Fruit fly (Drosophila melanogaster) whole organism, embryonic: ENCODE data around the gene Trf5.

Experiments used
- Adf1 ChIP-seq: fragments of 200-800 bp; sonication (Bioruptor generic); IDR thresholded peaks from 2 replicates; pipeline ENCODE4 v1.3.6; 2022; ENCODE audit warnings: missing biosample characterization, missing genetic modification characterization
- B-H2 ChIP-seq: fragments of 200-800 bp; sonication (Bioruptor generic); optimal IDR thresholded peaks from 2 replicates; lab custom pipeline; 2018; ENCODE audit warnings: missing biosample characterization, mild to moderate bottlenecking, missing genetic modification characterization
- Bdp1 ChIP-seq: fragments of 200-800 bp; sonication (Bioruptor generic); optimal IDR thresholded peaks from 3 replicates; lab custom pipeline; 2016; ENCODE audit warnings: missing biosample characterization, missing genetic modification characterization
- BtbVII ChIP-seq: fragments of 200-800 bp; sonication (Bioruptor generic); optimal IDR thresholded peaks from 3 replicates; lab custom pipeline; 2017; ENCODE audit warnings: missing biosample characterization, mild to moderate bottlenecking, missing genetic modification characterization
- CG10321 ChIP-seq: fragments of 200-800 bp; sonication (Bioruptor generic); IDR thresholded peaks from 2 replicates; pipeline ENCODE4 v1.3.6; 2022; ENCODE audit warnings: missing biosample characterization, missing genetic modification characterization
- CG11247 ChIP-seq: fragments of 200-800 bp; sonication (Bioruptor generic); IDR thresholded peaks from 2 replicates; pipeline ENCODE4 v1.3.6; 2022; ENCODE audit warnings: missing biosample characterization, missing genetic modification characterization
- CG14965 ChIP-seq: fragments of 200-800 bp; sonication (Bioruptor generic); optimal IDR thresholded peaks from 2 replicates; lab custom pipeline; 2016; ENCODE audit warnings: missing biosample characterization, missing genetic modification characterization, borderline replicate concordance
- CG15011 ChIP-seq: fragments of 200-800 bp; sonication (Bioruptor generic); optimal IDR thresholded peaks from 3 replicates; lab custom pipeline; 2018; ENCODE audit warnings: missing biosample characterization, mild to moderate bottlenecking, missing genetic modification characterization
- CG1602 ChIP-seq: fragments of 200-800 bp; sonication (Bioruptor generic); optimal IDR thresholded peaks from 3 replicates; lab custom pipeline; 2016; ENCODE audit warnings: missing biosample characterization, missing genetic modification characterization
- CG18764 ChIP-seq: fragments of 200-800 bp; sonication (Bioruptor generic); optimal IDR thresholded peaks from 3 replicates; lab custom pipeline; 2016; ENCODE audit warnings: missing biosample characterization, missing genetic modification characterization
- CG2199 ChIP-seq: fragments of 200-800 bp; sonication (Bioruptor generic); IDR thresholded peaks from 3 replicates; pipeline ENCODE4 v1.3.6; 2022; ENCODE audit warnings: missing biosample characterization, missing genetic modification characterization
- CG2889 ChIP-seq: fragments of 200-800 bp; sonication (Bioruptor generic); IDR thresholded peaks from 3 replicates; pipeline ENCODE4 v1.3.6; 2022; ENCODE audit warnings: missing biosample characterization, missing genetic modification characterization
- CG30431 ChIP-seq: fragments of 200-800 bp; sonication (Bioruptor generic); optimal IDR thresholded peaks from 2 replicates; lab custom pipeline; 2017; ENCODE audit warnings: missing biosample characterization, missing genetic modification characterization
- CG31224 ChIP-seq: fragments of 200-800 bp; sonication (Bioruptor generic); IDR thresholded peaks from 2 replicates; pipeline ENCODE4 v1.3.6; 2022; ENCODE audit warnings: missing biosample characterization, missing genetic modification characterization
- CG31441 ChIP-seq: fragments of 200-800 bp; sonication (Bioruptor generic); IDR thresholded peaks from 2 replicates; pipeline ENCODE4 v1.3.6; 2022; ENCODE audit warnings: missing biosample characterization, missing genetic modification characterization
- CG3995 ChIP-seq: fragments of 200-800 bp; sonication (Bioruptor generic); optimal IDR thresholded peaks from 3 replicates; lab custom pipeline; 2016; ENCODE audit warnings: missing biosample characterization, missing genetic modification characterization
- CG7556 ChIP-seq: fragments of 200-800 bp; sonication (Bioruptor generic); optimal IDR thresholded peaks from 2 replicates; lab custom pipeline; 2017; ENCODE audit warnings: missing biosample characterization, mild to moderate bottlenecking, missing genetic modification characterization
- CG8089 ChIP-seq: fragments of 200-800 bp; sonication (Bioruptor generic); optimal IDR thresholded peaks from 3 replicates; lab custom pipeline; 2016; ENCODE audit warnings: missing biosample characterization, missing genetic modification characterization
- CG9609 ChIP-seq: fragments of 200-800 bp; sonication (Bioruptor generic); optimal IDR thresholded peaks from 3 replicates; lab custom pipeline; 2016; ENCODE audit warnings: missing biosample characterization, missing genetic modification characterization
- CG9932 ChIP-seq: fragments of 200-800 bp; sonication (Bioruptor generic); IDR thresholded peaks from 2 replicates; pipeline ENCODE4 v1.3.6; 2022; ENCODE audit warnings: missing biosample characterization, missing genetic modification characterization
- D ChIP-seq, 2 experiments: fragments of 200-800 bp in 1 of 2; fragments of >200 bp in 1 of 2; sonication (Bioruptor generic) in 1 of 2; optimal IDR thresholded peaks; 2 replicates in 1 of 2; 3 replicates in 1 of 2; lab custom pipeline; 2017; ENCODE audit warnings: mild to moderate bottlenecking in 1 of 2, missing biosample characterization in 1 of 2, missing genetic modification characterization in 1 of 2, missing genetic modification reagents in 1 of 2
- Dek ChIP-seq: fragments of 200-800 bp; sonication (Bioruptor generic); optimal IDR thresholded peaks from 3 replicates; lab custom pipeline; 2019; ENCODE audit warnings: missing biosample characterization, mild to moderate bottlenecking, missing genetic modification characterization, moderate library complexity
- Gug ChIP-seq: fragments of 200-800 bp; sonication (Bioruptor generic); IDR thresholded peaks from 4 replicates; pipeline ENCODE4 v1.3.6; 2022; ENCODE audit warnings: missing biosample characterization, missing genetic modification characterization
- H15 ChIP-seq: fragments of 200-800 bp; sonication (Bioruptor generic); IDR thresholded peaks from 3 replicates; pipeline ENCODE4 v1.3.6; 2022; ENCODE audit warnings: missing biosample characterization, missing genetic modification characterization
- HLHmδ ChIP-seq: fragments of 200-800 bp; sonication (Bioruptor generic); optimal IDR thresholded peaks from 2 replicates; lab custom pipeline; 2018; ENCODE audit warnings: missing biosample characterization, mild to moderate bottlenecking, missing genetic modification characterization, moderate library complexity
- Mad ChIP-seq: fragments of 200-800 bp; sonication (Bioruptor generic); optimal IDR thresholded peaks from 2 replicates; lab custom pipeline; 2016; ENCODE audit warnings: missing biosample characterization, missing genetic modification characterization
- Neu2 ChIP-seq: fragments of 200-800 bp; sonication (Bioruptor generic); optimal IDR thresholded peaks from 3 replicates; lab custom pipeline; 2016; ENCODE audit warnings: missing biosample characterization, missing genetic modification characterization, borderline replicate concordance
- Ptx1 ChIP-seq: fragments of 200-800 bp; sonication (Bioruptor generic); IDR thresholded peaks from 2 replicates; pipeline ENCODE4 v1.3.6; 2022; ENCODE audit warnings: missing biosample characterization, missing genetic modification characterization
- Side ChIP-seq: fragments of 200-800 bp; sonication (Bioruptor generic); optimal IDR thresholded peaks from 2 replicates; lab custom pipeline; 2016; ENCODE audit warnings: missing biosample characterization, missing genetic modification characterization
- TFAM ChIP-seq: fragments of 200-800 bp; sonication (Bioruptor generic); optimal IDR thresholded peaks from 2 replicates; lab custom pipeline; 2017; ENCODE audit warnings: missing biosample characterization, missing genetic modification characterization, inconsistent platforms
- Tbp ChIP-seq: fragments of >200 bp; optimal IDR thresholded peaks from 2 replicates; lab custom pipeline; 2018; ENCODE audit warnings: missing biosample characterization, missing genetic modification characterization
- al ChIP-seq: fragments of 200-800 bp; sonication (Bioruptor generic); IDR thresholded peaks from 2 replicates; pipeline ENCODE4 v1.3.6; 2022; ENCODE audit warnings: missing biosample characterization, missing genetic modification characterization
- bab2 ChIP-seq: fragments of 200-800 bp; sonication (Bioruptor generic); optimal IDR thresholded peaks from 2 replicates; lab custom pipeline; 2016; ENCODE audit warnings: missing biosample characterization, missing genetic modification characterization
- da ChIP-seq: fragments of 200-800 bp; sonication (Bioruptor generic); optimal IDR thresholded peaks from 2 replicates; lab custom pipeline; 2016; ENCODE audit warnings: missing biosample characterization, missing genetic modification characterization
- dan ChIP-seq: fragments of 200-800 bp; sonication (Bioruptor generic); IDR thresholded peaks from 2 replicates; pipeline ENCODE4 v1.3.6; 2022; ENCODE audit warnings: missing biosample characterization, missing genetic modification characterization
- dimm ChIP-seq: fragments of 200-800 bp; sonication (Bioruptor generic); IDR thresholded peaks from 2 replicates; pipeline ENCODE4 v1.3.6; 2022; ENCODE audit warnings: missing biosample characterization, missing genetic modification characterization
- eyg ChIP-seq: fragments of 200-800 bp; sonication (Bioruptor generic); optimal IDR thresholded peaks from 3 replicates; lab custom pipeline; 2016; ENCODE audit warnings: missing biosample characterization, missing genetic modification characterization
- fd102C ChIP-seq: fragments of 200-800 bp; sonication (Bioruptor generic); optimal IDR thresholded peaks from 2 replicates; lab custom pipeline; 2018; ENCODE audit warnings: missing biosample characterization, mild to moderate bottlenecking, missing genetic modification characterization, moderate library complexity
- ftz-f1 ChIP-seq: fragments of 200-800 bp; sonication (Bioruptor generic); optimal IDR thresholded peaks from 2 replicates; lab custom pipeline; 2016; ENCODE audit warnings: missing biosample characterization, missing genetic modification characterization
- klu ChIP-seq: fragments of 200-800 bp; sonication (Bioruptor generic); IDR thresholded peaks from 2 replicates; pipeline ENCODE4 v1.3.6; 2022; ENCODE audit warnings: missing biosample characterization, missing genetic modification characterization
- knrl ChIP-seq: fragments of 200-800 bp; sonication (Bioruptor generic); IDR thresholded peaks from 3 replicates; pipeline ENCODE4 v1.3.6; 2022; ENCODE audit warnings: missing biosample characterization, missing genetic modification characterization; ENCODE audit not compliant: partially characterized antibody
- mam ChIP-seq: fragments of 200-800 bp; sonication (Bioruptor generic); optimal IDR thresholded peaks from 3 replicates; lab custom pipeline; 2016; ENCODE audit warnings: missing biosample characterization, missing genetic modification characterization
- mld ChIP-seq: fragments of 200-800 bp; sonication (Bioruptor generic); IDR thresholded peaks from 3 replicates; pipeline ENCODE4 v1.3.6; 2022; ENCODE audit warnings: missing biosample characterization, missing genetic modification characterization; ENCODE audit not compliant: partially characterized antibody
- odd ChIP-seq: fragments of 200-800 bp; sonication (Bioruptor generic); optimal IDR thresholded peaks from 2 replicates; lab custom pipeline; 2017; ENCODE audit warnings: missing biosample characterization, mild to moderate bottlenecking, missing genetic modification characterization
- pum ChIP-seq: fragments of 200-800 bp; sonication (Bioruptor generic); optimal IDR thresholded peaks from 2 replicates; lab custom pipeline; 2016; ENCODE audit warnings: missing biosample characterization, missing genetic modification characterization
- pzg ChIP-seq: fragments of 200-800 bp; sonication (Bioruptor generic); optimal IDR thresholded peaks from 3 replicates; lab custom pipeline; 2018; ENCODE audit warnings: missing biosample characterization, mild to moderate bottlenecking, missing genetic modification characterization, moderate library complexity
- sens-2 ChIP-seq: fragments of 200-800 bp; sonication (Bioruptor generic); IDR thresholded peaks from 2 replicates; pipeline ENCODE4 v1.3.6; 2022; ENCODE audit warnings: missing biosample characterization, missing genetic modification characterization
- sna ChIP-seq: fragments of 200-800 bp; sonication (Bioruptor generic); IDR thresholded peaks from 2 replicates; pipeline ENCODE4 v1.3.6; 2022; ENCODE audit warnings: missing biosample characterization, missing genetic modification characterization; ENCODE audit not compliant: partially characterized antibody
- tap ChIP-seq: fragments of 200-800 bp; optimal IDR thresholded peaks from 3 replicates; lab custom pipeline; 2019; ENCODE audit warnings: missing biosample characterization, mild to moderate bottlenecking, missing genetic modification characterization, moderate library complexity
- tin ChIP-seq: fragments of 200-800 bp; sonication (Bioruptor generic); optimal IDR thresholded peaks from 3 replicates; lab custom pipeline; 2016; ENCODE audit warnings: missing biosample characterization, missing genetic modification characterization
- trem ChIP-seq: fragments of 200-800 bp; optimal IDR thresholded peaks from 3 replicates; lab custom pipeline; 2019; ENCODE audit warnings: missing biosample characterization, mild to moderate bottlenecking, missing genetic modification characterization, moderate library complexity
- yki ChIP-seq: fragments of >200 bp; optimal IDR thresholded peaks from 3 replicates; lab custom pipeline; 2018
- zf30C ChIP-seq: fragments of 200-800 bp; sonication (Bioruptor generic); optimal IDR thresholded peaks from 3 replicates; lab custom pipeline; 2018; ENCODE audit warnings: missing biosample characterization, mild to moderate bottlenecking, missing genetic modification characterization

The Trf5 gene

DNA sequence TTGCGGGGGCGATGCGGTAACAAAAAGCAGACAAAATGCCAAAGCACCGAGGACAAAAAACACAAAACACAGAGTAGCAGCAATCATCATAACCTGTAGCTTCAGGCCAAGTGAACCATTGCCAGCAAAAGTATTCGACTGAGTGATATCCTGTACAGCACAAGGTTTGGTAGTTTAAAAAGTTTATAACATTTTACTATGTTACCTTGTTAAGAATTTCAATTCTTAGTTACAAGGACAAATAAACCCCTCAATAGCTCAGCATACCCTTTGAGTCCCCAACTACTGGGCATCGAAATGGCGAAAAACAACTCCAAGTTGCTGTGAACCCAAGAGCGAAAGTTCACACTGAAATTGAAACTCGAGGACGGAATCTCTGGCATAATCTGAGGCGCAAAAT lies 26.9 kb upstream of the Trf5 start (continued):
- TF ChIP-seq CG31224 (GFP tag; lab: Robert Waterston, UW) (0 out of 2 replicates have a peak, but pooled peaks have one; percentile 10), pzg (GFP tag; lab: Kevin White, UChicago) (no peak), bab2 (GFP tag; lab: Kevin White, UChicago) (no peak), Dek (no peak), D (optimal IDR thresholded peaks at IDR 0.05; lab: Kevin White, UChicago) (no peak), D (GFP tag; optimal IDR thresholded peaks at IDR 0.05; lab: Kevin White, UChicago) (no peak), knrl (GFP tag; lab: Robert Waterston, UW) (no peak), CG18764 (GFP tag; lab: Kevin White, UChicago) (no peak), Mad (GFP tag; lab: Kevin White, UChicago) (no peak), CG14965 (GFP tag; lab: Kevin White, UChicago) (no peak), CG9609 (GFP tag; lab: Kevin White, UChicago) (no peak), pum (no peak), TFAM (GFP tag; lab: Kevin White, UChicago) (no peak), mam (peak; percentile 31), CG15011 (no peak), tin (GFP tag; lab: Kevin White, UChicago) (no peak), CG8089 (GFP tag; lab: Kevin White, UChicago) (no peak), eyg (no peak), BtbVII (GFP tag; lab: Kevin White, UChicago) (no peak), CG7556 (GFP tag; lab: Kevin White, UChicago) (peak; percentile 11), CG2199 (no peak), dimm (GFP tag; lab: Robert Waterston, UW) (no peak), klu (GFP tag; lab: Robert Waterston, UW) (no peak), odd (GFP tag; lab: Kevin White, UChicago) (no peak), Ptx1 (GFP tag; lab: Robert Waterston, UW) (no peak), Side (GFP tag; lab: Kevin White, UChicago) (no peak), CG9932 (GFP tag; lab: Robert Waterston, UW) (peak; percentile 24; the same call in 1 of the 2 replicates), CG10321 (GFP tag; lab: Robert Waterston, UW) (no peak), Bdp1 (GFP tag; lab: Kevin White, UChicago) (no peak), fd102C (no peak), CG2889 (GFP tag; lab: Robert Waterston, UW) (no peak), zf30C (no peak), CG1602 (GFP tag; lab: Kevin White, UChicago) (no peak), ftz-f1 (GFP tag; lab: Kevin White, UChicago) (no peak), dan (GFP tag; lab: Robert Waterston, UW) (no peak), al (GFP tag; lab: Robert Waterston, UW) (no peak), B-H2 (GFP tag; lab: Kevin White, UChicago) (no peak), CG31441 (no peak), Tbp (GFP tag; lab: Kevin White, UChicago) (no peak), Neu2 (GFP tag; lab: Kevin White, UChicago) (no peak), sna (GFP tag; lab: Robert Waterston, UW) (no peak), H15 (GFP tag; lab: Robert Waterston, UW) (peak; percentile 25; the same call in 1 of the 3 replicates), yki (lab: Kevin White, UChicago) (no peak), CG11247 (no peak), HLHmδ (no peak), CG30431 (GFP tag; lab: Kevin White, UChicago) (no peak), CG3995 (no peak), Adf1 (GFP tag; lab: Robert Waterston, UW) (no peak), mld (GFP tag; lab: Robert Waterston, UW) (no peak), Gug (GFP tag; lab: Robert Waterston, UW) (0 out of 4 replicates have a peak, but pooled peaks have one; percentile 7), da (GFP tag; lab: Kevin White, UChicago) (no peak), trem (no peak), tap (tag; lab: Kevin White, UChicago) (no peak), sens-2 (GFP tag; lab: Robert Waterston, UW) (no peak)
